Fruit fly (Drosophila melanogaster): Measurements from ENCODE around the gene Prosalpha4T1.

Prosalpha4T1 gene

DNA sequence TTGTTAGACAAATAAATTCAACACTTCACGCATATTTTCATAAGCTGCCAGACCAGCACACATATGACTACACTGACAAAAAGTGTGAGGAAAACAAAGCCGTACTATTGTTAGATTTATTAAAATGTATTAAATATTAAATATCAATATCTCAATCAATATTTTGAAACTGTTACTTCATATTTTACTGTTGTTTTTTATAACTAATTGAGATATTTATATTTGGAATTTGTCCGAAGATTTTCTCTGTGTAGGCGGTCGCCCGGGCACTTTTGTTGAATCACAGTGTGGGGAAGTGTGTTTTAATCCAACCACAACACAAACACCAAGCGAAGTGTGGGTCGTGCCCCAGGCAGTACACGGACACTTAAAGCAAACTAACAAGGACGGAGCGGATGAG lies 29.6 kb downstream of the Prosalpha4T1 start (continued):
- no peak for TF ChIP-seq Dref (GFP tag; IDR thresholded peaks at IDR 0.05)
- no peak for TF ChIP-seq trh (GFP tag; optimal IDR thresholded peaks at IDR 0.05)

DNA sequence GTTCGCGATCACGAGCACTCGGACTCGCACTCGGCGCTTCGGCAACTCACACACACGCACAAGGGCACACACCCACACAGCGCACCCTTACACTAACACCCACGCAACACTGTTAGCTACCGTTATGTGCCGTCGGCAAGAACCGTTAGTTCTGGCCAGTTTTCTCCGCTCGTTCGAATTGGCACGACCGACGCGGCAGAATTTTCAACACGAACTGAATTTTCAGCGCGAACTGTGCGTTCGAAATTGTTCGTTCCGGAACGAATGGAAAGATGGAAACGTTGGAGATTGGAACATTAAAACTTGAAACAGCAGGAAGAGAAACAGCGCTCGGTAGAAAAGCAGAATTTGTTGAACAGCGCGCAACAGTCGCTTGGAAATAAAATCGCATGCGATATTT lies 34.5 kb downstream of the Prosalpha4T1 start, which contains the start of gene Oamb:
Gene Oamb, minus strand, starts transcription at position 218 of the 400 bp plus-strand sequence.
- peak; percentile 59 for TF ChIP-seq Jarid2 (GFP tag; optimal IDR thresholded peaks at IDR 0.05)
- TF ChIP-seq scrt (GFP tag; optimal IDR thresholded peaks at IDR 0.05) = peak; percentile 25
- peak; percentile 59 for TF ChIP-seq CG1529 (GFP tag; optimal IDR thresholded peaks at IDR 0.05)
- no peak for TF ChIP-seq CG8290 (GFP tag; optimal IDR thresholded peaks at IDR 0.05)
- peak in 1 of 2 experiments; percentile 16 for TF ChIP-seq CG8290 (tag; optimal IDR thresholded peaks at IDR 0.05)
- peak; percentile 8 for TF ChIP-seq CG13894 (tag; optimal IDR thresholded peaks at IDR 0.05)
- no peak for TF ChIP-seq ab (GFP tag; optimal IDR thresholded peaks at IDR 0.05)
- TF ChIP-seq Antp (GFP tag; optimal IDR thresholded peaks at IDR 0.05) = no peak
- TF ChIP-seq Deaf1 (tag; optimal IDR thresholded peaks at IDR 0.05) = peak; percentile 87
- TF ChIP-seq sim (GFP tag; IDR thresholded peaks at IDR 0.05) = no peak
- no peak for TF ChIP-seq CG30403 (GFP tag; optimal IDR thresholded peaks at IDR 0.05)
- peak; percentile 14; the same call in 1 of the 2 replicates for TF ChIP-seq amos (GFP tag; IDR thresholded peaks at IDR 0.05; ENCODE audit: partially characterized antibody)
- TF ChIP-seq CG15479 (GFP tag; optimal IDR thresholded peaks at IDR 0.05) = peak; percentile 16
- no peak for TF ChIP-seq CG17361 (GFP tag; IDR thresholded peaks at IDR 0.05)
- TF ChIP-seq CG7357 (GFP tag; IDR thresholded peaks at IDR 0.05) = no peak
- peak; percentile 30 for TF ChIP-seq abd-A (tag; optimal IDR thresholded peaks at IDR 0.05)
- peak; percentile 96 for TF ChIP-seq pfk (GFP tag; optimal IDR thresholded peaks at IDR 0.05)
